Worm (Caenorhabditis elegans): Measurements from ENCODE around the gene R151.2.

ce11 chrIII:7197973-7198372 lies 11.8 kb upstream of the R151.2 start, which contains the start of gene exos-9:
- TF ChIP-seq blmp-1 (tag; optimal IDR thresholded peaks at IDR 0.05) = no peak
- TF ChIP-seq dpl-1 (GFP tag; optimal IDR thresholded peaks at IDR 0.05) = no peak
- TF ChIP-seq tbx-2 (tag; optimal IDR thresholded peaks at IDR 0.05) = no peak
- no peak for TF ChIP-seq zag-1 (tag; optimal IDR thresholded peaks at IDR 0.05)
- TF ChIP-seq ets-5 (GFP tag; IDR thresholded peaks at IDR 0.05) = no peak
- TF ChIP-seq pqm-1 (tag; optimal IDR thresholded peaks at IDR 0.05) = no peak
- no peak for TF ChIP-seq skn-1 (tag; optimal IDR thresholded peaks at IDR 0.05)
- TF ChIP-seq xbp-1 (tag; optimal IDR thresholded peaks at IDR 0.05) = no peak
- TF ChIP-seq unc-98 (GFP tag; IDR thresholded peaks at IDR 0.05) = no peak
- no peak for TF ChIP-seq sox-4 (tag; optimal IDR thresholded peaks at IDR 0.05)
- no peak for TF ChIP-seq ces-1 (GFP tag; optimal IDR thresholded peaks at IDR 0.05)
- TF ChIP-seq ztf-4 (tag; optimal IDR thresholded peaks at IDR 0.05) = no peak
- TF ChIP-seq snpc-4 (tag; optimal IDR thresholded peaks at IDR 0.05) = no peak
- no peak for TF ChIP-seq sptf-1 (tag; optimal IDR thresholded peaks at IDR 0.05)

Data from whole organism, L1 larva.